Fruit fly (Drosophila melanogaster): ENCODE measurements around the gene Reps.

dm6 chr2L:11136093-11136492, 29.6 kb upstream of the Reps start, which contains the start of gene hgo:
- TF ChIP-seq zfh1 (GFP tag; IDR thresholded peaks at IDR 0.05) (no peak), CG2129 (GFP tag; IDR thresholded peaks at IDR 0.05; ENCODE audit: partially characterized antibody) (no peak), Poxn (GFP tag; IDR thresholded peaks at IDR 0.05) (no peak), Hr51 (GFP tag; optimal IDR thresholded peaks at IDR 0.05) (no peak), CG1832 (GFP tag; optimal IDR thresholded peaks at IDR 0.05) (no peak), vnd (GFP tag; IDR thresholded peaks at IDR 0.05; ENCODE audit: partially characterized antibody) (no peak), CG7963 (GFP tag; IDR thresholded peaks at IDR 0.05; ENCODE audit: partially characterized antibody) (no peak), Dfd (GFP tag; optimal IDR thresholded peaks at IDR 0.05) (no peak)

All from whole organism, embryonic.